Worm (Caenorhabditis elegans): ENCODE results near the gene F41C6.7.

ce11 chrX:6856793-6857192, 28.3 kb downstream of the F41C6.7 start:
- no peak for TF ChIP-seq spr-1 (tag; optimal IDR thresholded peaks at IDR 0.05)
- no peak for TF ChIP-seq ceh-62 (tag; optimal IDR thresholded peaks at IDR 0.05)
- TF ChIP-seq fkh-10 (GFP tag; optimal IDR thresholded peaks at IDR 0.05): peak; percentile 16
- TF ChIP-seq ceh-32 (tag; optimal IDR thresholded peaks at IDR 0.05; ENCODE audit: poor library complexity): no peak
- no peak for TF ChIP-seq cey-2 (tag; optimal IDR thresholded peaks at IDR 0.05; ENCODE audit: borderline replicate concordance, insufficient read depth)
- TF ChIP-seq lsy-2 (tag; optimal IDR thresholded peaks at IDR 0.05): no peak
- no peak for TF ChIP-seq nhr-11 (tag; optimal IDR thresholded peaks at IDR 0.05)

All from whole organism, L4 larva.